Fruit fly (Drosophila melanogaster) whole organism, embryonic: ENCODE measurements around the gene yl.

Experiments used
- CG8359 ChIP-seq: fragments of 200-800 bp; sonication (Bioruptor generic); optimal IDR thresholded peaks from 2 replicates; lab custom pipeline; 2017; ENCODE audit warnings: missing biosample characterization, mild to moderate bottlenecking, missing genetic modification characterization, borderline replicate concordance
- Doc3 ChIP-seq: fragments of 200-800 bp; sonication (Bioruptor generic); IDR thresholded peaks from 3 replicates; pipeline ENCODE4 v1.3.6; 2022; ENCODE audit warnings: missing biosample characterization, missing genetic modification characterization; ENCODE audit not compliant: partially characterized antibody
- Rfx ChIP-seq: fragments of 200-800 bp; sonication (Bioruptor generic); IDR thresholded peaks from 2 replicates; pipeline ENCODE4 v1.3.6; 2022; ENCODE audit warnings: missing biosample characterization, missing genetic modification characterization
- abd-A ChIP-seq: fragments of 200-800 bp; sonication (Bioruptor generic); optimal IDR thresholded peaks from 3 replicates; lab custom pipeline; 2019; ENCODE audit warnings: missing biosample characterization, mild to moderate bottlenecking, missing genetic modification characterization, moderate library complexity
- nmo ChIP-seq: fragments of 200-800 bp; sonication (Bioruptor generic); optimal IDR thresholded peaks from 2 replicates; lab custom pipeline; 2018; ENCODE audit warnings: missing biosample characterization, mild to moderate bottlenecking, missing genetic modification characterization, moderate library complexity
- odd ChIP-seq: fragments of 200-800 bp; sonication (Bioruptor generic); optimal IDR thresholded peaks from 2 replicates; lab custom pipeline; 2017; ENCODE audit warnings: missing biosample characterization, mild to moderate bottlenecking, missing genetic modification characterization

DNA sequence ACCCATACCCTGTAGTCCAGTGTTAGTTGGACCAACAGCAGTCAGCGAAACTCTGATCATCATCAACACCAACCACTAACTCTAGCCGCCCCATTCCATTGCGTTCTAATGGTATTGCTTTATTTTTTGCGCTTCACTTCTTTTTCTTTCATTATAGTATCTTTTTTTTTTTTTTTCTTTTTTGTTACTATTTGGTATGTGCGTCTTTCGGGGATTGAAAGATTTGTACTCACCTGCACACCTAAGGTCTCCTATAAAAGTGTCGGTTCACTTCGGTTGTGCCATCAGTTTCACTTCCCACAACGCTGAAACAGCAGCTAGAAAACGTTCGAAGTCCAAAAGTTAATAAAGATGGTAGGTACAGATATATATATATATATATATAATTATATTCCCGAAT, 3.8 kb upstream of the yl start, which contains the start of gene CG11585:
- no peak for TF ChIP-seq odd (GFP tag; lab: Kevin White, UChicago)
- TF ChIP-seq Doc3, result no peak
- TF ChIP-seq nmo (GFP tag; lab: Kevin White, UChicago), result no peak
- TF ChIP-seq abd-A, result no peak
- no peak for TF ChIP-seq Rfx (GFP tag; lab: Robert Waterston, UW)
- no peak for TF ChIP-seq CG8359 (GFP tag; lab: Kevin White, UChicago)
